Worm (Caenorhabditis elegans): ENCODE results near the gene Y57G11C.30.

DNA sequence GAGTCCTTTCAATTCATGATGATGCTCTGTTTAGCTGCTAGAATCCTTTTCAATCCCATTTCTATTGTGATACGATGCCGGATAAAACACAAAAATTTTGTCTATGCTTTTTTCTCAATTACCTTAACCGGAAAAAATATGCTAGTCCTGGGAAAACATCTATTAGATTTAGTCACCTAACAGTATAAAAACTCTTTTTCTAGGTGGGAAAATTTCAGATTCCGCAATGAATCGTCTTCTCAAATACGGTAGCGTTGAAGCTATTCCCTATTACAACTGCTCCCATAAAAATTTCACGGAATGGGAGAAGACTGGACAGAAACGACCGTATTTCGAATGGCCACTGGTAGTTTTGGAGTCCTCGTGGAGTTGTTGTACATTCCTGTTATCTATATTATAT, 9.3 kb upstream of the Y57G11C.30 start, which contains the start of gene Y57G11C.28:
- TF ChIP-seq him-1 (tag; optimal IDR thresholded peaks at IDR 0.05) (no peak), dao-5 (tag; optimal IDR thresholded peaks at IDR 0.05) (no peak), W03F9.2 (tag; optimal IDR thresholded peaks at IDR 0.05) (no peak)
